Fruit fly (Drosophila melanogaster) whole organism, wandering third instar larva: ENCODE data around the gene CG42729.
A peak's percentile ranks its signal among the peaks of the same experiment; 100 is the strongest.

ENCODE experiments used
- Abd-B ChIP-seq: fragments of >200 bp; optimal IDR thresholded peaks from 2 replicates; lab custom pipeline; 2017; ENCODE audit warnings: missing biosample characterization, missing genetic modification characterization
- CG32264 ChIP-seq: fragments of 200-800 bp; sonication (Bioruptor generic); optimal IDR thresholded peaks from 2 replicates; lab custom pipeline; 2016; ENCODE audit warnings: missing biosample characterization, missing genetic modification characterization
- CG9705 ChIP-seq: fragments of 200-800 bp; sonication (Bioruptor generic); optimal IDR thresholded peaks from 2 replicates; lab custom pipeline; 2018; ENCODE audit warnings: missing biosample characterization, mild to moderate bottlenecking, missing genetic modification characterization
- CrebA ChIP-seq: fragments of 200-800 bp; sonication (Bioruptor generic); optimal IDR thresholded peaks from 2 replicates; lab custom pipeline; 2016; ENCODE audit warnings: missing biosample characterization, mild to moderate bottlenecking, missing genetic modification characterization, borderline replicate concordance
- Dfd ChIP-seq: fragments of >200 bp; optimal IDR thresholded peaks from 2 replicates; lab custom pipeline; 2017; ENCODE audit warnings: missing biosample characterization, missing genetic modification characterization
- Dif ChIP-seq: fragments of 200-275, 200-300 bp; sonication (Bioruptor generic); optimal IDR thresholded peaks from 2 replicates; lab custom pipeline; 2018; ENCODE audit warnings: missing biosample characterization, missing genetic modification characterization; ENCODE audit not compliant: partially characterized antibody
- GATAd ChIP-seq: sonication (Bioruptor generic); optimal IDR thresholded peaks from 2 replicates; lab custom pipeline; 2016; ENCODE audit warnings: missing biosample characterization, missing genetic modification characterization
- HLH106 ChIP-seq: fragments of 200-800 bp; optimal IDR thresholded peaks from 3 replicates; lab custom pipeline; 2019; ENCODE audit warnings: missing biosample characterization, mild to moderate bottlenecking, missing genetic modification characterization, moderate library complexity
- Hnf4 ChIP-seq: fragments of 200-800 bp; sonication (Bioruptor generic); optimal IDR thresholded peaks from 2 replicates; lab custom pipeline; 2016; ENCODE audit warnings: missing biosample characterization, mild to moderate bottlenecking, missing genetic modification characterization
- Hr78 ChIP-seq: fragments of >200 bp; optimal IDR thresholded peaks from 2 replicates; lab custom pipeline; 2017; ENCODE audit warnings: missing biosample characterization, missing genetic modification characterization
- Hr83 ChIP-seq: fragments of 200-300 bp; sonication (Bioruptor generic); optimal IDR thresholded peaks from 2 replicates; lab custom pipeline; 2016; ENCODE audit warnings: missing biosample characterization, mild to moderate bottlenecking, missing genetic modification characterization, moderate library complexity; ENCODE audit not compliant: poor library complexity, severe bottlenecking
- Jra ChIP-seq: sonication (Bioruptor generic); optimal IDR thresholded peaks from 2 replicates; lab custom pipeline; 2016; ENCODE audit warnings: missing biosample characterization, missing genetic modification characterization
- Myc ChIP-seq: fragments of >200 bp; optimal IDR thresholded peaks from 2 replicates; lab custom pipeline; 2017
- N ChIP-seq: fragments of >200 bp; optimal IDR thresholded peaks from 2 replicates; lab custom pipeline; 2018; ENCODE audit warnings: missing biosample characterization, missing external identifiers, missing genetic modification characterization
- OdsH ChIP-seq: fragments of 200-800 bp; sonication (Bioruptor generic); optimal IDR thresholded peaks from 2 replicates; lab custom pipeline; 2016; ENCODE audit warnings: missing biosample characterization, mild to moderate bottlenecking, missing genetic modification characterization
- Rel ChIP-seq, 2 experiments: fragments of 200-800 bp; sonication (Bioruptor generic) in 1 of 2; optimal IDR thresholded peaks; 2 replicates in 1 of 2; 3 replicates in 1 of 2; lab custom pipeline; 2016 to 2019; ENCODE audit warnings: mild to moderate bottlenecking in 2 of 2, missing biosample characterization in 2 of 2, missing genetic modification characterization in 2 of 2, moderate library complexity in 1 of 2
- Sp1 ChIP-seq: fragments of 200-800 bp; sonication (Bioruptor generic); optimal IDR thresholded peaks from 3 replicates; lab custom pipeline; 2019; ENCODE audit warnings: missing biosample characterization, mild to moderate bottlenecking, missing genetic modification characterization, moderate library complexity
- Vsx2 ChIP-seq: fragments of 200-300, 225-300 bp; sonication (Bioruptor generic); optimal IDR thresholded peaks from 2 replicates; lab custom pipeline; 2018; ENCODE audit warnings: missing biosample characterization, missing genetic modification characterization; ENCODE audit not compliant: partially characterized antibody
- br ChIP-seq: fragments of 200-800 bp; sonication (Bioruptor generic); optimal IDR thresholded peaks from 2 replicates; lab custom pipeline; 2016; ENCODE audit warnings: missing biosample characterization, missing genetic modification characterization
- dl ChIP-seq, 2 experiments: fragments of 175-275, 200-275 bp in 1 of 2; fragments of 200-275 bp in 1 of 2; sonication (Bioruptor generic); optimal IDR thresholded peaks; lab custom pipeline; 2018; ENCODE audit warnings: mild to moderate bottlenecking in 2 of 2, missing biosample characterization in 2 of 2, missing genetic modification characterization in 2 of 2, moderate library complexity in 2 of 2; ENCODE audit not compliant: partially characterized antibody in 2 of 2, insufficient read depth in 1 of 2
- dmrt93B ChIP-seq: fragments of 200-800 bp; sonication (Bioruptor generic); optimal IDR thresholded peaks from 2 replicates; lab custom pipeline; 2018; ENCODE audit warnings: missing biosample characterization, mild to moderate bottlenecking, missing genetic modification characterization
- dsf ChIP-seq: sonication (Bioruptor generic); optimal IDR thresholded peaks from 2 replicates; lab custom pipeline; 2016; ENCODE audit warnings: missing biosample characterization, missing genetic modification characterization, borderline replicate concordance
- ey ChIP-seq: fragments of 200-800 bp; sonication (Bioruptor generic); optimal IDR thresholded peaks from 2 replicates; lab custom pipeline; 2016; ENCODE audit warnings: missing biosample characterization, missing genetic modification characterization
- foxo ChIP-seq, 2 experiments: fragments of 200-800 bp; sonication (Bioruptor generic); optimal IDR thresholded peaks; 2 replicates in 1 of 2; 3 replicates in 1 of 2; lab custom pipeline; 2016 to 2017; ENCODE audit warnings: missing biosample characterization in 2 of 2, missing genetic modification characterization in 2 of 2
- fru ChIP-seq: fragments of 200-800 bp; sonication (Bioruptor generic); optimal IDR thresholded peaks from 3 replicates; lab custom pipeline; 2016; ENCODE audit warnings: missing biosample characterization, mild to moderate bottlenecking, missing genetic modification characterization
- h ChIP-seq: fragments of 200-800 bp; sonication (Bioruptor generic); optimal IDR thresholded peaks from 3 replicates; lab custom pipeline; 2016; ENCODE audit warnings: missing biosample characterization, mild to moderate bottlenecking, missing genetic modification characterization
- jim ChIP-seq: fragments of 175-275, 200-325 bp; sonication (Bioruptor generic); optimal IDR thresholded peaks from 2 replicates; lab custom pipeline; 2016; ENCODE audit warnings: missing biosample characterization, mild to moderate bottlenecking, missing genetic modification characterization
- lola ChIP-seq: fragments of >200 bp; optimal IDR thresholded peaks from 2 replicates; lab custom pipeline; 2017; ENCODE audit warnings: missing biosample characterization, missing genetic modification characterization
- psq ChIP-seq: fragments of 200-800 bp; sonication (Bioruptor generic); optimal IDR thresholded peaks from 3 replicates; lab custom pipeline; 2017; ENCODE audit warnings: missing biosample characterization, mild to moderate bottlenecking, missing genetic modification characterization, moderate library complexity
- rgr ChIP-seq: fragments of 200-800 bp; sonication (Bioruptor generic); optimal IDR thresholded peaks from 3 replicates; lab custom pipeline; 2016; ENCODE audit warnings: missing biosample characterization, mild to moderate bottlenecking, missing genetic modification characterization
- sage ChIP-seq: fragments of 200-800 bp; sonication (Bioruptor generic); optimal IDR thresholded peaks from 2 replicates; lab custom pipeline; 2016; ENCODE audit warnings: missing biosample characterization, mild to moderate bottlenecking, missing genetic modification characterization
- sv ChIP-seq: fragments of 200-800 bp; sonication (Bioruptor generic); optimal IDR thresholded peaks from 3 replicates; lab custom pipeline; 2016; ENCODE audit warnings: missing biosample characterization, missing genetic modification characterization
- woc ChIP-seq: sonication (Bioruptor generic); optimal IDR thresholded peaks from 2 replicates; lab custom pipeline; 2016; ENCODE audit warnings: missing biosample characterization, mild to moderate bottlenecking, missing genetic modification characterization

The CG42729 gene

dm6 chr3L:15527416-15527815, at the start of gene CG42729:
TSS of gene CG42729 (minus strand) at chr3L:15527516.
- TF ChIP-seq sage = no peak
- TF ChIP-seq Myc = no peak
- no peak for TF ChIP-seq OdsH (GFP tag; lab: Kevin White, UChicago)
- TF ChIP-seq, all 38 proteins: peak for 0

- TF ChIP-seq Dfd (GFP tag; lab: Kevin White, UChicago) (no peak), lola (GFP tag; lab: Kevin White, UChicago) (no peak), CrebA (GFP tag; lab: Kevin White, UChicago) (no peak)
Observed at dm6 chr3L:15576357-15576756, 49.0 kb upstream of the CG42729 start, which contains the start of gene Ufsp2. TSS of gene Ufsp2 (plus strand) at chr3L:15576570.

- no peak for TF ChIP-seq rgr (GFP tag; lab: Kevin White, UChicago)
- TF ChIP-seq Hnf4 = no peak
- TF ChIP-seq Vsx2 (GFP tag; lab: Kevin White, UChicago) = no peak
- no peak for TF ChIP-seq Myc
- no peak for TF ChIP-seq sage
- no peak for TF ChIP-seq CG9705 (GFP tag; lab: Kevin White, UChicago)
- TF ChIP-seq N (GFP tag; lab: Kevin White, UChicago) = no peak
- no peak for TF ChIP-seq CG32264 (GFP tag; lab: Kevin White, UChicago)
- TF ChIP-seq dsf (GFP tag; lab: Kevin White, UChicago) = no peak
- TF ChIP-seq dmrt93B (GFP tag; lab: Kevin White, UChicago) = no peak
- TF ChIP-seq, all 38 proteins: peak for 0
Observed at dm6 chr3L:15570571-15570970, 43.3 kb upstream of the CG42729 start.

dm6 chr3L:15568748-15569147, 41.4 kb upstream of the CG42729 start:
- no peak for TF ChIP-seq CG32264 (GFP tag; lab: Kevin White, UChicago)
- TF ChIP-seq Rel (GFP tag; optimal IDR thresholded peaks at IDR 0.05; lab: Kevin White, UChicago) = no peak
- peak; percentile 77 for TF ChIP-seq Rel (tag; optimal IDR thresholded peaks at IDR 0.05; lab: Kevin White, UChicago)

dm6 chr3L:15566484-15566955, 39.2 kb upstream of the CG42729 start:
- TF ChIP-seq dl (GFP tag; optimal IDR thresholded peaks at IDR 0.05; lab: Kevin White, UChicago; ENCODE audit: insufficient read depth in 1 of 2, partially characterized antibody in 2 of 2) (no peak), Hr83 (GFP tag; lab: Kevin White, UChicago) (peak; percentile 90), OdsH (GFP tag; lab: Kevin White, UChicago) (peak; percentile 19), h (GFP tag; lab: Kevin White, UChicago) (peak; percentile 66), rgr (GFP tag; lab: Kevin White, UChicago) (peak; percentile 68), GATAd (no peak), br (peak; percentile 47), psq (GFP tag; lab: Kevin White, UChicago) (peak; percentile 66), Vsx2 (GFP tag; lab: Kevin White, UChicago) (no peak), dsf (GFP tag; lab: Kevin White, UChicago) (no peak), jim (GFP tag; lab: Kevin White, UChicago) (peak; percentile 28), Sp1 (GFP tag; lab: Kevin White, UChicago) (peak; percentile 55), Dif (GFP tag; lab: Kevin White, UChicago) (no peak), Rel (GFP tag; optimal IDR thresholded peaks at IDR 0.05; lab: Kevin White, UChicago) (peak; percentile 36), Rel (tag; optimal IDR thresholded peaks at IDR 0.05; lab: Kevin White, UChicago) (no peak), dmrt93B (GFP tag; lab: Kevin White, UChicago) (no peak), CG32264 (GFP tag; lab: Kevin White, UChicago) (peak; percentile 32), Abd-B (GFP tag; lab: Kevin White, UChicago) (no peak), Jra (no peak)
- TF ChIP-seq, all 38 proteins: peak for 10

dm6 chr3L:15565829-15566433, 38.6 kb upstream of the CG42729 start, which contains the start of gene dop:
TSS of gene dop (plus strand) at chr3L:15566013.
- peak in 1 of 2 experiments; percentile 44 for TF ChIP-seq foxo (GFP tag; optimal IDR thresholded peaks at IDR 0.05; lab: Kevin White, UChicago)
- peak; percentile 36 for TF ChIP-seq Hnf4
- peak; percentile 32 for TF ChIP-seq fru (GFP tag; lab: Kevin White, UChicago)
- no peak for TF ChIP-seq Rel (GFP tag; optimal IDR thresholded peaks at IDR 0.05; lab: Kevin White, UChicago)
- TF ChIP-seq Rel (tag; optimal IDR thresholded peaks at IDR 0.05; lab: Kevin White, UChicago) = peak; percentile 89
- TF ChIP-seq rgr (GFP tag; lab: Kevin White, UChicago) = peak; percentile 21
- peak; percentile 53 for TF ChIP-seq N (GFP tag; lab: Kevin White, UChicago)
- peak; percentile 19 for TF ChIP-seq woc (GFP tag; lab: Kevin White, UChicago)
- TF ChIP-seq Hr83 (GFP tag; lab: Kevin White, UChicago) = peak; percentile 60
- peak; percentile 18 for TF ChIP-seq sv
- peak; percentile 32 for TF ChIP-seq Hr78 (GFP tag; lab: Kevin White, UChicago)
- TF ChIP-seq br = no peak
- no peak for TF ChIP-seq CG32264 (GFP tag; lab: Kevin White, UChicago)
- peak; percentile 21 for TF ChIP-seq dsf (GFP tag; lab: Kevin White, UChicago)
- TF ChIP-seq HLH106 (tag; lab: Kevin White, UChicago) = peak; percentile 37
- TF ChIP-seq ey = peak; percentile 18
- no peak for TF ChIP-seq psq (GFP tag; lab: Kevin White, UChicago)
- no peak for TF ChIP-seq lola (GFP tag; lab: Kevin White, UChicago)
